Worm (Caenorhabditis elegans): ENCODE results near the gene hrpu-1.
A peak's percentile ranks its signal among the peaks of the same experiment; 100 is the strongest.

The hrpu-1 gene

DNA sequence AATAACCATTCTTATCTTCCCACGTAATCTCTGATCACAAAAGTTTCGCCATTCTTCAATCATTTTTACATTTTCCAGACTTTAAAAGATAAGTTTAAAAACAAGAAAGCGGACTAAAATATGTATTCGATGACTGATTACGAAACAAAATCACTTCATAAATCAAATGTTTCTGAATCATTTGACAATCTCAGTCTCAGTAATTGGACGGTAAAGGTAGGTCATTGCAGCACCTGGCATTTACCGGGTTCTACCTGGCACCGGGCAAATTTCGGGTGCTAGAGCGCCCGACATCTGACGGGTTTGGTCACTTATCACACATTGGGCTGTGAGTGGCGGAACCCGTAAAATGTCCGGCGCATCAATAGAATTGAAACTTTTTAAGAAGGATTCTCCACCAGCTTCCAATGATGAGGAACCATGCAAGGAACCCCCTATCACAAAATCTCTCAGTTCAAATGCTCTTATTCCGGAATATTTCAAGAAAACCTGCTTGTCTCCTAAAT is 16.7 kb downstream of the hrpu-1 start, which contains the start of gene Y41E3.19:
Gene Y41E3.19 (plus strand): TSS at position 51 of the 506 bp plus-strand sequence.
- no peak for TF ChIP-seq B0310.2 (tag; optimal IDR thresholded peaks at IDR 0.05)
- no peak for TF ChIP-seq hmg-4 (GFP tag; optimal IDR thresholded peaks at IDR 0.05)
- TF ChIP-seq pes-1 (GFP tag; IDR thresholded peaks at IDR 0.05), result no peak

DNA sequence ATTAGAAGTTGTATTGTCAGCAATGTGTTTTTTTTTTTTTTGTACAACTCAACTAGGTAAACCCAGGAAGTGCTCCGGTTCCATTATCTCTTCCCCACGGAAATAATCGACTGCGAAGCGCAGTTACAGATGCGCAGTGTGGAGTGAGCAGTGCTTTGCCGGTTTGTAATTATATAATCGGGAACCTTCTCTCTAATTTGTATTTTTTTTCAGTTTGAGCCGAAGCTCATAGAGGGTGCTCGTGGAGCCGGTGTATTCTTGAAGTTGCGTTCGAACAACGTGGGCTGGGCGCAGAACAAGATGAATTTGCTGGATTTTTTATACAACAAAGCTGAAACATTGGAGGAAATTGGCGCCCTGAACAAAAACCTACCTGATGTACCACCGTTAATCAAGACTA is 18.6 kb downstream of the hrpu-1 start, which contains the start of gene Y41E3.13:
Gene Y41E3.13 (plus strand): TSS at position 301 of the 400 bp plus-strand sequence.
- TF ChIP-seq aly-1 (tag; optimal IDR thresholded peaks at IDR 0.05) (no peak), B0310.2 (tag; optimal IDR thresholded peaks at IDR 0.05) (no peak), tra-4 (tag; optimal IDR thresholded peaks at IDR 0.05) (no peak), hnd-1 (tag; optimal IDR thresholded peaks at IDR 0.05) (no peak), sea-1 (GFP tag; conservative IDR thresholded peaks at IDR 0.05) (no peak), scrt-1 (GFP tag; IDR thresholded peaks at IDR 0.05) (no peak), tbx-11 (GFP tag; IDR thresholded peaks at IDR 0.05) (no peak), ceh-13 (GFP tag; optimal IDR thresholded peaks at IDR 0.05) (no peak), flt-1 (GFP tag; IDR thresholded peaks at IDR 0.05) (no peak), pes-1 (GFP tag; IDR thresholded peaks at IDR 0.05) (no peak), ets-7 (tag; optimal IDR thresholded peaks at IDR 0.05) (no peak), F13C5.2 (tag; optimal IDR thresholded peaks at IDR 0.05) (no peak), hmbx-1 (tag; optimal IDR thresholded peaks at IDR 0.05) (no peak), tbx-37 (GFP tag; conservative IDR thresholded peaks at IDR 0.05) (no peak)

DNA sequence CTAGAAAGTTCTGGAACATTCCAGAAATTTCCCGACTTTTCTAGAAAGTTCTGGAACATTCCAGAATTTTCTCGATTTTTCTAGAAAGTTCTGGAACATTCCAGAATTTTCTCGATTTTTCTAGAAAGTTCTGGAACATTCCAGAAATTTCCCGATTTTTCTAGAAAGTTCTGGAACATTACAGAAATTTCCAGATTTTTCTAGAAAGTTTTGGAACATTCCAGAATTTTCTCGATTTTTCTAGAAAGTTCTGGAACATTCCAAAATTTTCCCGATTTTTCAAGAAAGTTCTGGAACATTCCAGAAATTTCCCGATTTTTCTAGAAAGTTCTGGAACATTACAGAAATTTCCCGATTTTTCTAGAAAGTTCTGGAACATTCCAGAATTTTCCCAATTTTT is 19.7 kb downstream of the hrpu-1 start:
- TF ChIP-seq pes-1 (GFP tag; IDR thresholded peaks at IDR 0.05) (peak; percentile 85), sea-1 (GFP tag; conservative IDR thresholded peaks at IDR 0.05) (peak; percentile 69; the same call in 1 of the 2 replicates), hnd-1 (tag; optimal IDR thresholded peaks at IDR 0.05) (peak; percentile 5), flt-1 (GFP tag; IDR thresholded peaks at IDR 0.05) (peak; percentile 72; the same call in 1 of the 2 replicates)

DNA sequence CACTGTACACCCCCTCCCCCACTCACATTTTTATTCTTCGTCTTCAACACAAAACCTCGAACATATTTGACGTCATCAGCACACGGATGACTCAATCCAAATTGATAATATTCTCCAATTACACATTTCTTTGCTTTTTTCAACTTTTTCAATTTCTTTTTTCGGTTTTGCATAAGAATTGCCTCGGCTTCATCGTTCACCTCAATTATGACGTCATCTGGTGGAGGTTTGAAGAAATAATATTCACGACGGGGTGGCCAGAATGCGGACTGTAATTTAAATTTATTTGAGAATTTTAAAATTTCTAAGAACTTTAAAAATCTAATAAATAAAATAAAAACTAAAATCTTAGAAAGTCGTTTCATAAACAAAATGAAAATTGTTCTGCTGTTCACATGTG is 24.4 kb downstream of the hrpu-1 start:
- TF ChIP-seq ceh-36 (tag; optimal IDR thresholded peaks at IDR 0.05) (no peak), B0310.2 (tag; optimal IDR thresholded peaks at IDR 0.05) (no peak), hnd-1 (tag; optimal IDR thresholded peaks at IDR 0.05) (no peak), aly-1 (tag; optimal IDR thresholded peaks at IDR 0.05) (no peak), sea-1 (GFP tag; conservative IDR thresholded peaks at IDR 0.05) (no peak), tbx-37 (GFP tag; conservative IDR thresholded peaks at IDR 0.05) (no peak), hmbx-1 (tag; optimal IDR thresholded peaks at IDR 0.05) (no peak), tbx-11 (GFP tag; IDR thresholded peaks at IDR 0.05) (no peak), ceh-13 (GFP tag; optimal IDR thresholded peaks at IDR 0.05) (no peak)

DNA sequence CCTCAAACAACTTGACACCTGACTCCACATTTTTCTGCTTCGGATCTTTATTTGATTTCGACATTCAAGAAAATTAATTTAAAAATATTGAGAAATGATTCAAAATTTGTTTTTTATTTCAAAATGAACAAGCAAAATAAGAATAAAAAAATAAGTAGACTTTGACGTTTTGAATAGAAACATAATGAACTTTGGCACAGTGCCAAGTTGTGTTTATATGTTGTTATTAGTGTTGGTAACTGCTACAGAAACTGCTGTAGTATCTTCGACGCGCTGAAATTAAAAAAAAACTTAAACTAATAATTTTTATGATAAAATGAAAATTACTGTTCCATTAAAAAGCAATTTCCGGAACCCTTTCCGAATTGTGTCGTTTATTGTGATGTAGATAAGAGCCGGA is 26.2 kb downstream of the hrpu-1 start, which contains the start of gene Y41E3.18:
Gene Y41E3.18 (minus strand): TSS at position 101 of the 400 bp plus-strand sequence.
- TF ChIP-seq pes-1 (GFP tag; IDR thresholded peaks at IDR 0.05) (no peak), scrt-1 (GFP tag; IDR thresholded peaks at IDR 0.05) (no peak), ama-1 (optimal IDR thresholded peaks at IDR 0.05) (no peak), hmbx-1 (tag; optimal IDR thresholded peaks at IDR 0.05) (no peak), aly-1 (tag; optimal IDR thresholded peaks at IDR 0.05) (no peak), hnd-1 (tag; optimal IDR thresholded peaks at IDR 0.05) (no peak), B0310.2 (tag; optimal IDR thresholded peaks at IDR 0.05) (no peak), F13C5.2 (tag; optimal IDR thresholded peaks at IDR 0.05) (no peak), sea-1 (GFP tag; conservative IDR thresholded peaks at IDR 0.05) (no peak), flt-1 (GFP tag; IDR thresholded peaks at IDR 0.05) (no peak)

DNA sequence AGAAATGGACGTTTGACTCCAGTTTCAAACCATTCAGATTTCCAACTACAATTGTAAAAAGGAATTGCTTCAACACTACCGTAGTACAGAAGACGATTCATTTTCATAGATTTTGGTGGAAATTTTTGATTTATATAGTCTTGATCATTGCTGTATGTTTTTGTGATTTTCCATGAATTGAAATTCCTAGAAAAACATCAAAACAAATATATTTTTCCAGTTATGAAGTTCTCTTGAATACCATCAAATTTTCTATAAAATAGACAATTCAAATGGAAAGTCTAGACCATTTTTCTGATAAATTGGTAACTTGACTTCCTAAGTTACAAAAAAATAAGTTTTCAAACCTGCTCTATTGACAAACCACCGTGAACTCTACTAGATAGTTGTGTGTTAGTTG is 29.4 kb downstream of the hrpu-1 start, which contains the start of gene srt-48:
Gene srt-48 (minus strand): TSS at position 101 of the 400 bp plus-strand sequence.
- TF ChIP-seq hmbx-1 (tag; optimal IDR thresholded peaks at IDR 0.05) (no peak), ceh-13 (GFP tag; optimal IDR thresholded peaks at IDR 0.05) (no peak), hnd-1 (tag; optimal IDR thresholded peaks at IDR 0.05) (no peak), ama-1 (optimal IDR thresholded peaks at IDR 0.05) (no peak), F13C5.2 (tag; optimal IDR thresholded peaks at IDR 0.05) (no peak), tra-4 (tag; optimal IDR thresholded peaks at IDR 0.05) (no peak), aly-1 (tag; optimal IDR thresholded peaks at IDR 0.05) (no peak), tbx-37 (GFP tag; conservative IDR thresholded peaks at IDR 0.05) (no peak), B0310.2 (tag; optimal IDR thresholded peaks at IDR 0.05) (no peak), scrt-1 (GFP tag; IDR thresholded peaks at IDR 0.05) (no peak), hmg-4 (GFP tag; optimal IDR thresholded peaks at IDR 0.05) (no peak), ceh-36 (tag; optimal IDR thresholded peaks at IDR 0.05) (no peak), pes-1 (GFP tag; IDR thresholded peaks at IDR 0.05) (no peak), ets-7 (tag; optimal IDR thresholded peaks at IDR 0.05) (no peak), flt-1 (GFP tag; IDR thresholded peaks at IDR 0.05) (no peak), tbx-11 (GFP tag; IDR thresholded peaks at IDR 0.05) (no peak), sea-1 (GFP tag; conservative IDR thresholded peaks at IDR 0.05) (no peak)

DNA sequence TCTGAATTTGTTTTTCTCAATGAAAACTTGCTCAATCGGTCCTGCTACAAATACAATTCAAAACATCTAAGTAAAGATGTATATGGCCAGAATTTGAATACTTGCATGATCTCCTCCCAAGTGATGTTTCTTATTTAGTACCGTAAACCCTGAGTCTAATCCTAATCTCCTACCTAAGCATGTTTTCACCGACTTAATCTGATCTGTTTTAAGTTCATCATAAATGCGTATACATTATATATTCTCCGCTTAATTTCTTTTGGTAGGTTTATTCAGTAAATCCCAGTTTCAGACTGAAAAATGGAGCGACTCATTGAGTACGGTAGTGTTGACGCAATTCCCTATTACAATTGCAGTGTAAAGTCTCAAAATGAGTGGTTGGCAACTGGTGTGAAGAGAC is 35.0 kb downstream of the hrpu-1 start, which contains the start of gene srt-50:
Gene srt-50 (plus strand): TSS at position 301 of the 400 bp plus-strand sequence.
- TF ChIP-seq ets-7 (tag; optimal IDR thresholded peaks at IDR 0.05) (no peak), hmbx-1 (tag; optimal IDR thresholded peaks at IDR 0.05) (no peak), scrt-1 (GFP tag; IDR thresholded peaks at IDR 0.05) (no peak), pes-1 (GFP tag; IDR thresholded peaks at IDR 0.05) (no peak), tra-4 (tag; optimal IDR thresholded peaks at IDR 0.05) (no peak), sea-1 (GFP tag; conservative IDR thresholded peaks at IDR 0.05) (no peak), ama-1 (optimal IDR thresholded peaks at IDR 0.05) (no peak), hmg-4 (GFP tag; optimal IDR thresholded peaks at IDR 0.05) (no peak), hnd-1 (tag; optimal IDR thresholded peaks at IDR 0.05) (no peak), ceh-13 (GFP tag; optimal IDR thresholded peaks at IDR 0.05) (no peak), tbx-37 (GFP tag; conservative IDR thresholded peaks at IDR 0.05) (no peak), ceh-36 (tag; optimal IDR thresholded peaks at IDR 0.05) (no peak), flt-1 (GFP tag; IDR thresholded peaks at IDR 0.05) (no peak), F13C5.2 (tag; optimal IDR thresholded peaks at IDR 0.05) (no peak), aly-1 (tag; optimal IDR thresholded peaks at IDR 0.05) (no peak), tbx-11 (GFP tag; IDR thresholded peaks at IDR 0.05) (no peak), B0310.2 (tag; optimal IDR thresholded peaks at IDR 0.05) (no peak)

Measured in whole organism, early embryonic.